Fruit fly (Drosophila melanogaster): ENCODE data around the gene smp-30.

smp-30 gene

dm6 chr3R:14744339-14745129, 6.5 kb downstream of the smp-30 start (continued):
- no peak for TF ChIP-seq CG9817 (tag; optimal IDR thresholded peaks at IDR 0.05)
- TF ChIP-seq CG3995 (GFP tag; optimal IDR thresholded peaks at IDR 0.05), result no peak
- no peak for TF ChIP-seq YL-1 (GFP tag; optimal IDR thresholded peaks at IDR 0.05)
- TF ChIP-seq slbo (GFP tag; IDR thresholded peaks at IDR 0.05), result no peak
- no peak for TF ChIP-seq CG10462 (GFP tag; optimal IDR thresholded peaks at IDR 0.05)
- TF ChIP-seq Dref (GFP tag; IDR thresholded peaks at IDR 0.05), result no peak
- peak; percentile 7 for TF ChIP-seq CG7839 (tag; optimal IDR thresholded peaks at IDR 0.05)
- TF ChIP-seq CG31224 (GFP tag; IDR thresholded peaks at IDR 0.05), result no peak
- TF ChIP-seq Asciz (GFP tag; optimal IDR thresholded peaks at IDR 0.05), result peak; percentile 45
- no peak for TF ChIP-seq CG16813 (GFP tag; IDR thresholded peaks at IDR 0.05; ENCODE audit: partially characterized antibody)
- TF ChIP-seq CG42726 (GFP tag; IDR thresholded peaks at IDR 0.05; ENCODE audit: partially characterized antibody), result no peak
- no peak for TF ChIP-seq Doc3 (GFP tag; IDR thresholded peaks at IDR 0.05; ENCODE audit: partially characterized antibody)
- no peak for TF ChIP-seq Camta (GFP tag; optimal IDR thresholded peaks at IDR 0.05)
- TF ChIP-seq gem (tag; optimal IDR thresholded peaks at IDR 0.05), result peak; percentile 63
- TF ChIP-seq dmrt11E (tag; optimal IDR thresholded peaks at IDR 0.05), result peak; percentile 10
- no peak for TF ChIP-seq Elba2 (GFP tag; optimal IDR thresholded peaks at IDR 0.05)
- TF ChIP-seq CG16863 (GFP tag; optimal IDR thresholded peaks at IDR 0.05), result no peak
- TF ChIP-seq tio (GFP tag; optimal IDR thresholded peaks at IDR 0.05), result no peak
- TF ChIP-seq klu (GFP tag; IDR thresholded peaks at IDR 0.05), result no peak
- no peak for TF ChIP-seq Sry-β (GFP tag; optimal IDR thresholded peaks at IDR 0.05)
- no peak for TF ChIP-seq CG6683 (GFP tag; optimal IDR thresholded peaks at IDR 0.05)
- TF ChIP-seq CG12659 (GFP tag; optimal IDR thresholded peaks at IDR 0.05), result peak; percentile 27
- no peak for TF ChIP-seq CG9215 (GFP tag; IDR thresholded peaks at IDR 0.05)
- TF ChIP-seq Hmr (GFP tag; optimal IDR thresholded peaks at IDR 0.05), result peak; percentile 4
- no peak for TF ChIP-seq Spps (tag; optimal IDR thresholded peaks at IDR 0.05)
- no peak for TF ChIP-seq psq (GFP tag; optimal IDR thresholded peaks at IDR 0.05)
- no peak for TF ChIP-seq CG3281 (GFP tag; optimal IDR thresholded peaks at IDR 0.05)
- no peak for TF ChIP-seq dati (GFP tag; IDR thresholded peaks at IDR 0.05)
- no peak for TF ChIP-seq CG6272 (GFP tag; IDR thresholded peaks at IDR 0.05)
- no peak for TF ChIP-seq crp (GFP tag; optimal IDR thresholded peaks at IDR 0.05)
- no peak for TF ChIP-seq Fer1 (GFP tag; optimal IDR thresholded peaks at IDR 0.05)
- TF ChIP-seq ci (GFP tag; IDR thresholded peaks at IDR 0.05), result no peak
- peak; percentile 25; the same call in 1 of the 2 replicates for TF ChIP-seq Xrp1 (GFP tag; IDR thresholded peaks at IDR 0.05)
- TF ChIP-seq gce (GFP tag; IDR thresholded peaks at IDR 0.05), result no peak
- no peak for TF ChIP-seq BtbVII (GFP tag; optimal IDR thresholded peaks at IDR 0.05)
- no peak for TF ChIP-seq CG13624 (GFP tag; optimal IDR thresholded peaks at IDR 0.05)
- TF ChIP-seq CG17568 (GFP tag; optimal IDR thresholded peaks at IDR 0.05), result peak; percentile 16
- TF ChIP-seq pfk (GFP tag; optimal IDR thresholded peaks at IDR 0.05), result no peak
- no peak for TF ChIP-seq GATAe (GFP tag; conservative IDR thresholded peaks at IDR 0.05)
- TF ChIP-seq CG34224 (GFP tag; IDR thresholded peaks at IDR 0.05; ENCODE audit: partially characterized antibody), result no peak
- TF ChIP-seq Gsc (GFP tag; IDR thresholded peaks at IDR 0.05), result no peak
- no peak for TF ChIP-seq ewg (GFP tag; optimal IDR thresholded peaks at IDR 0.05)
- TF ChIP-seq croc (GFP tag; conservative IDR thresholded peaks at IDR 0.05), result no peak; the same call in 2 of the 3 replicates
- no peak for TF ChIP-seq CG4328 (GFP tag; optimal IDR thresholded peaks at IDR 0.05)
- TF ChIP-seq dysf (GFP tag; IDR thresholded peaks at IDR 0.05), result peak; percentile 42; the same call in 1 of the 3 replicates
- no peak for TF ChIP-seq CG11093 (GFP tag; IDR thresholded peaks at IDR 0.05)
- peak; percentile 58 for TF ChIP-seq CG18262 (tag; optimal IDR thresholded peaks at IDR 0.05)
- no peak for TF ChIP-seq D19B (GFP tag; optimal IDR thresholded peaks at IDR 0.05)
- TF ChIP-seq CG14965 (GFP tag; optimal IDR thresholded peaks at IDR 0.05; ENCODE audit: borderline replicate concordance), result no peak

Measured in whole organism, embryonic.